Fruit fly (Drosophila melanogaster) whole organism, pupa: ENCODE data around the gene Ccp84Ag.

Source experiments
- CG10348 ChIP-seq: fragments of 200-800 bp; sonication (Bioruptor generic); IDR thresholded peaks from 2 replicates; pipeline ENCODE4 v1.3.6; 2022; ENCODE audit warnings: missing biosample characterization, missing genetic modification characterization
- CG12605 ChIP-seq: fragments of 200-800 bp; sonication (Bioruptor generic); IDR thresholded peaks from 2 replicates; pipeline ENCODE4 v1.3.6; 2022; ENCODE audit warnings: missing biosample characterization, missing genetic modification characterization
- CG13204 ChIP-seq: fragments of 200-800 bp; sonication (Bioruptor generic); optimal IDR thresholded peaks from 2 replicates; lab custom pipeline; 2018; ENCODE audit warnings: missing biosample characterization, mild to moderate bottlenecking, missing genetic modification characterization, moderate library complexity
- CG14655 ChIP-seq: fragments of 200-800 bp; sonication (Bioruptor generic); optimal IDR thresholded peaks from 3 replicates; lab custom pipeline; 2017; ENCODE audit warnings: mild to moderate bottlenecking, missing biosample characterization, missing genetic modification reagents, missing genetic modification characterization
- CG15710 ChIP-seq: fragments of 200-800 bp; sonication (Bioruptor generic); optimal IDR thresholded peaks from 2 replicates; lab custom pipeline; 2018; ENCODE audit warnings: missing biosample characterization, mild to moderate bottlenecking, missing genetic modification characterization, moderate library complexity
- CG17806 ChIP-seq: fragments of 200-800 bp; sonication (Bioruptor generic); optimal IDR thresholded peaks from 2 replicates; lab custom pipeline; 2018; ENCODE audit warnings: missing biosample characterization, mild to moderate bottlenecking, missing genetic modification characterization, moderate library complexity
- CG32121 ChIP-seq: fragments of 200-800 bp; sonication (Bioruptor generic); IDR thresholded peaks from 2 replicates; pipeline ENCODE4 v1.3.6; 2022; ENCODE audit warnings: missing biosample characterization, missing genetic modification characterization
- CG34367 ChIP-seq: fragments of 200-800 bp; sonication (Bioruptor generic); optimal IDR thresholded peaks from 2 replicates; lab custom pipeline; 2018; ENCODE audit warnings: missing biosample characterization, mild to moderate bottlenecking, missing genetic modification characterization
- CG4496 ChIP-seq: fragments of 200-800 bp; sonication (Bioruptor generic); IDR thresholded peaks from 3 replicates; pipeline ENCODE4 v1.3.6; 2022; ENCODE audit warnings: missing biosample characterization, missing genetic modification characterization
- CG8159 ChIP-seq: fragments of 200-800 bp; sonication (Bioruptor generic); optimal IDR thresholded peaks from 3 replicates; lab custom pipeline; 2018; ENCODE audit warnings: missing biosample characterization, mild to moderate bottlenecking, missing genetic modification characterization, moderate library complexity
- CG8301 ChIP-seq: fragments of 200-800 bp; sonication (Bioruptor generic); optimal IDR thresholded peaks from 2 replicates; lab custom pipeline; 2018; ENCODE audit warnings: missing biosample characterization, mild to moderate bottlenecking, missing genetic modification characterization
- CG9948 ChIP-seq: fragments of 200-800 bp; sonication (Bioruptor generic); optimal IDR thresholded peaks from 2 replicates; lab custom pipeline; 2018; ENCODE audit warnings: missing biosample characterization, mild to moderate bottlenecking, missing genetic modification characterization, moderate library complexity
- D1 ChIP-seq: fragments of 200-800 bp; sonication (Bioruptor generic); optimal IDR thresholded peaks from 2 replicates; lab custom pipeline; 2018; ENCODE audit warnings: missing biosample characterization, mild to moderate bottlenecking, missing genetic modification characterization, moderate library complexity
- EcR ChIP-seq: fragments of 200-800 bp; sonication (Bioruptor generic); optimal IDR thresholded peaks from 3 replicates; lab custom pipeline; 2019; ENCODE audit warnings: missing biosample characterization, missing genetic modification characterization, mild to moderate bottlenecking, moderate library complexity, missing genetic modification reagents
- Ets98B ChIP-seq: fragments of 200-800 bp; sonication (Bioruptor generic); IDR thresholded peaks from 2 replicates; pipeline ENCODE4 v1.3.6; 2022; ENCODE audit warnings: missing biosample characterization, missing genetic modification characterization
- Pif1A ChIP-seq: fragments of 200-800 bp; sonication (Bioruptor generic); optimal IDR thresholded peaks from 3 replicates; lab custom pipeline; 2016; ENCODE audit warnings: missing biosample characterization, missing genetic modification characterization
- Pif1B ChIP-seq: fragments of 200-800 bp; sonication (Bioruptor generic); optimal IDR thresholded peaks from 3 replicates; lab custom pipeline; 2016; ENCODE audit warnings: missing biosample characterization, missing genetic modification characterization
- Snoo ChIP-seq: fragments of 200-800 bp; sonication (Bioruptor generic); optimal IDR thresholded peaks from 3 replicates; lab custom pipeline; 2017; ENCODE audit warnings: missing biosample characterization, mild to moderate bottlenecking, missing genetic modification characterization, inconsistent platforms
- fd96Ca ChIP-seq: fragments of 200-800 bp; sonication (Bioruptor generic); IDR thresholded peaks from 3 replicates; pipeline ENCODE4 v1.3.6; 2022; ENCODE audit warnings: missing biosample characterization, missing genetic modification characterization
- gl ChIP-seq: fragments of 200-800 bp; sonication (Bioruptor generic); optimal IDR thresholded peaks from 2 replicates; lab custom pipeline; 2018; ENCODE audit warnings: missing biosample characterization, mild to moderate bottlenecking, missing genetic modification characterization
- rn ChIP-seq: fragments of 200-800 bp; sonication (Bioruptor generic); IDR thresholded peaks from 2 replicates; pipeline ENCODE4 v1.3.6; 2022; ENCODE audit warnings: missing biosample characterization, missing genetic modification characterization

The Ccp84Ag gene

dm6 chr3R:6688160-6688559 is 1.6 kb downstream of the Ccp84Ag start:
- TF ChIP-seq fd96Ca (no peak), D1 (no peak), Pif1B (no peak), CG17806 (tag; lab: Kevin White, UChicago) (no peak), CG9948 (tag; lab: Kevin White, UChicago) (no peak), EcR (no peak), Snoo (tag; lab: Kevin White, UChicago) (no peak), Ets98B (no peak), CG8301 (no peak), CG34367 (tag; lab: Kevin White, UChicago) (no peak), CG10348 (GFP tag; lab: Robert Waterston, UW) (no peak), CG4496 (GFP tag; lab: Robert Waterston, UW) (no peak), CG12605 (GFP tag; lab: Robert Waterston, UW) (no peak), CG32121 (GFP tag; lab: Robert Waterston, UW) (no peak), Pif1A (GFP tag; lab: Kevin White, UChicago) (no peak), CG14655 (GFP tag; lab: Kevin White, UChicago) (no peak), rn (GFP tag; lab: Robert Waterston, UW) (no peak), gl (tag; lab: Kevin White, UChicago) (no peak)

- TF ChIP-seq D1 (no peak), CG12605 (GFP tag; lab: Robert Waterston, UW) (no peak), gl (tag; lab: Kevin White, UChicago) (no peak), Snoo (tag; lab: Kevin White, UChicago) (no peak), Pif1B (no peak), CG10348 (GFP tag; lab: Robert Waterston, UW) (no peak), CG9948 (tag; lab: Kevin White, UChicago) (no peak), CG8301 (no peak), CG15710 (no peak), CG34367 (tag; lab: Kevin White, UChicago) (no peak), CG17806 (tag; lab: Kevin White, UChicago) (no peak)
- TF ChIP-seq, all 21 proteins: peak for 0
These were observed 3.6 kb downstream of the Ccp84Ag start, which contains the start of gene Ccp84Af for dm6 chr3R:6690139-6690538. Gene Ccp84Af, minus strand, starts transcription at chr3R:6690239.

dm6 chr3R:6691658-6692057 is 5.1 kb downstream of the Ccp84Ag start, which contains the start of gene Ccp84Ae:
Gene Ccp84Ae, minus strand, starts transcription at chr3R:6691758.
- TF ChIP-seq fd96Ca (no peak), rn (GFP tag; lab: Robert Waterston, UW) (no peak), CG12605 (GFP tag; lab: Robert Waterston, UW) (no peak), Ets98B (no peak)

- TF ChIP-seq gl (tag; lab: Kevin White, UChicago) (no peak), CG15710 (no peak), fd96Ca (no peak), CG14655 (GFP tag; lab: Kevin White, UChicago) (no peak), CG17806 (tag; lab: Kevin White, UChicago) (no peak), CG10348 (GFP tag; lab: Robert Waterston, UW) (no peak), rn (GFP tag; lab: Robert Waterston, UW) (no peak), CG8159 (tag; lab: Kevin White, UChicago) (no peak), CG34367 (tag; lab: Kevin White, UChicago) (no peak), Ets98B (no peak), EcR (no peak), Pif1A (GFP tag; lab: Kevin White, UChicago) (no peak), CG4496 (GFP tag; lab: Robert Waterston, UW) (no peak), Pif1B (no peak), CG8301 (no peak), Snoo (tag; lab: Kevin White, UChicago) (no peak), CG9948 (tag; lab: Kevin White, UChicago) (no peak), CG12605 (GFP tag; lab: Robert Waterston, UW) (no peak), CG32121 (GFP tag; lab: Robert Waterston, UW) (no peak), CG13204 (no peak)
These were observed 5.9 kb downstream of the Ccp84Ag start, which contains the start of gene Ccp84Ad for dm6 chr3R:6692432-6692831. Gene Ccp84Ad, plus strand, starts transcription at chr3R:6692732.

dm6 chr3R:6696221-6696749 is 9.8 kb downstream of the Ccp84Ag start, which contains the start of gene Ccp84Ac:
Gene Ccp84Ac, minus strand, starts transcription at chr3R:6696271.
- TF ChIP-seq CG14655 (GFP tag; lab: Kevin White, UChicago) (no peak), CG34367 (tag; lab: Kevin White, UChicago) (no peak), gl (tag; lab: Kevin White, UChicago) (no peak), CG10348 (GFP tag; lab: Robert Waterston, UW) (no peak), Ets98B (no peak), Pif1A (GFP tag; lab: Kevin White, UChicago) (no peak), CG8301 (no peak), CG13204 (no peak), CG15710 (no peak), CG8159 (tag; lab: Kevin White, UChicago) (no peak), CG12605 (GFP tag; lab: Robert Waterston, UW) (no peak), CG17806 (tag; lab: Kevin White, UChicago) (no peak), EcR (no peak), D1 (no peak)
- TF ChIP-seq, all 21 proteins: peak for 0

- TF ChIP-seq CG15710 (no peak), Snoo (tag; lab: Kevin White, UChicago) (no peak), CG34367 (tag; lab: Kevin White, UChicago) (no peak), CG10348 (GFP tag; lab: Robert Waterston, UW) (no peak), Pif1B (no peak), CG12605 (GFP tag; lab: Robert Waterston, UW) (no peak), fd96Ca (no peak), CG17806 (tag; lab: Kevin White, UChicago) (no peak), CG8301 (no peak), Ets98B (no peak), CG14655 (GFP tag; lab: Kevin White, UChicago) (no peak), rn (GFP tag; lab: Robert Waterston, UW) (no peak), CG8159 (tag; lab: Kevin White, UChicago) (no peak)
These were observed 16.2 kb downstream of the Ccp84Ag start, which contains the start of gene Ccp84Ab for dm6 chr3R:6702777-6703176. Gene Ccp84Ab, minus strand, starts transcription at chr3R:6702877.
